Worm (Caenorhabditis elegans) whole organism, young adult: ENCODE results near the gene F45E4.6.
A peak's percentile ranks its signal among the peaks of the same experiment; 100 is the strongest.

ENCODE experiments used
- C17E4.6 ChIP-seq: fragments of 200-800 bp; sonication (Bioruptor generic); IDR thresholded peaks from 2 replicates; pipeline ENCODE4 v1.3.6; 2022; ENCODE audit warnings: missing genetic modification reagents, missing genetic modification characterization, missing compliant biosample characterization
- ZK185.1 ChIP-seq: sonication (generic microtip); optimal IDR thresholded peaks from 2 replicates; lab custom pipeline; 2016; ENCODE audit warnings: mild to moderate bottlenecking, missing genetic modification characterization, missing compliant biosample characterization; ENCODE audit not compliant: poor library complexity, severe bottlenecking
- egl-18 ChIP-seq: fragments of 200-800 bp; sonication (Bioruptor generic); IDR thresholded peaks from 2 replicates; pipeline ENCODE4 v1.3.6; 2022; ENCODE audit warnings: missing genetic modification reagents, missing genetic modification characterization, missing compliant biosample characterization

Gene F45E4.6

ce11 chrIV:7586972-7587371, 45.4 kb downstream of the F45E4.6 start:
- TF ChIP-seq ZK185.1: no peak

- 0 out of 2 replicates have a peak, but pooled peaks have one; percentile 26 for TF ChIP-seq egl-18 (GFP tag; lab: Robert Waterston, UW)
- no peak for TF ChIP-seq C17E4.6 (GFP tag; lab: Robert Waterston, UW)
These were observed 47.0 kb downstream of the F45E4.6 start for ce11 chrIV:7585273-7585882.
